Worm (Caenorhabditis elegans): Measurements from ENCODE around the gene nspa-2.

nspa-2 gene

DNA sequence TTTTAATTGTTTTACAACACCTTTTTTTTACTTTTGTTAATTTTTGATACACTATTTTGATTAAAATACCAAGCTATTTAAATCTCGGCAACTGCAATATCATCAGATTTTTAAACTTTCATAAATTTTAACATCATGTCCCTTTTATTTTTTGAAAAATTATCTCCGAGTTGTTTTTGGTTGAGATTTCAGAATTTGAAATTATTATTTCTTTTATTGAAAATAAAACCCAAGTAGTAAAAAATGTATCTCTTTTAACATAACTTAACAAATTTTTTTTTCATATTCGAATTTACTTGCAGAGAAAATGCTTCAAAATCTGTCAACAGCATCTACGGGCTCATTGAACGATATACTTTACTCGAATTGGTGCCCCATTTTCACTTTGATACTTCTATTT, 24.7 kb downstream of the nspa-2 start, which contains the start of gene H12D21.11:
Gene H12D21.11 (plus strand): TSS at position 301 of the 400 bp plus-strand sequence.
- no peak for TF ChIP-seq C34F6.9 (tag; optimal IDR thresholded peaks at IDR 0.05)
- no peak for TF ChIP-seq nhr-23 (tag; optimal IDR thresholded peaks at IDR 0.05)
- TF ChIP-seq fos-1 (tag; optimal IDR thresholded peaks at IDR 0.05): no peak

DNA sequence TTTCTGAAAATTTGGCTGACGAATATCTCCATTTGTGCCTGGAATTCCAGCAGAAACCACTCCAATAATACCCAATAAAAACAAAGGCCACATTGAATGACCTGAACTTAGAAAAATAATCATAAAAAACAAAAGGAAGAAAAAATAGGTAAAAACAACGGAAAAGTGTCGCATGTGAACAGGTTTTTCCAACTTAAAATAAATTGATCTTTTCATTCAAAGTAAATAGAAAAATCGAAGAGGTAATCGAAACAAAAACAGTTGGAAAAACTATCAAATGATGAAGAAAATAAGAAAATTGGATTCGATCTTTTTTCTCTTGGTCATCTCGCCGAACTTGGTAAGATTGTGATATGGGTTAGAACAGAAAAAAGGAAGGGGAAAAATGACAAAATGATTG, 30.6 kb downstream of the nspa-2 start, which contains the start of gene zmp-4:
Gene zmp-4 (minus strand): TSS at position 101 of the 400 bp plus-strand sequence.
- no peak for TF ChIP-seq skn-1 (tag; optimal IDR thresholded peaks at IDR 0.05)
- TF ChIP-seq nhr-12 (tag; optimal IDR thresholded peaks at IDR 0.05): no peak
- no peak for TF ChIP-seq lsy-2 (tag; optimal IDR thresholded peaks at IDR 0.05)
- TF ChIP-seq nhr-11 (tag; optimal IDR thresholded peaks at IDR 0.05): no peak
- TF ChIP-seq zag-1 (tag; optimal IDR thresholded peaks at IDR 0.05): no peak
- TF ChIP-seq sma-9 (GFP tag; optimal IDR thresholded peaks at IDR 0.05): no peak
- TF ChIP-seq sma-9 (tag; optimal IDR thresholded peaks at IDR 0.05): no peak
- no peak for TF ChIP-seq snpc-4 (tag; optimal IDR thresholded peaks at IDR 0.05)
- no peak for TF ChIP-seq ceh-16 (tag; optimal IDR thresholded peaks at IDR 0.05)
- no peak for TF ChIP-seq Y55F3AM.14 (GFP tag; optimal IDR thresholded peaks at IDR 0.05)
- no peak for TF ChIP-seq lin-39 (tag; optimal IDR thresholded peaks at IDR 0.05)
- TF ChIP-seq ztf-4 (tag; optimal IDR thresholded peaks at IDR 0.05): no peak
- no peak for TF ChIP-seq alr-1 (tag; optimal IDR thresholded peaks at IDR 0.05)
- TF ChIP-seq F13H6.1 (tag; optimal IDR thresholded peaks at IDR 0.05): no peak
- TF ChIP-seq nhr-77 (tag; optimal IDR thresholded peaks at IDR 0.05): no peak
- no peak for TF ChIP-seq blmp-1 (tag; optimal IDR thresholded peaks at IDR 0.05; ENCODE audit: insufficient read depth)

DNA sequence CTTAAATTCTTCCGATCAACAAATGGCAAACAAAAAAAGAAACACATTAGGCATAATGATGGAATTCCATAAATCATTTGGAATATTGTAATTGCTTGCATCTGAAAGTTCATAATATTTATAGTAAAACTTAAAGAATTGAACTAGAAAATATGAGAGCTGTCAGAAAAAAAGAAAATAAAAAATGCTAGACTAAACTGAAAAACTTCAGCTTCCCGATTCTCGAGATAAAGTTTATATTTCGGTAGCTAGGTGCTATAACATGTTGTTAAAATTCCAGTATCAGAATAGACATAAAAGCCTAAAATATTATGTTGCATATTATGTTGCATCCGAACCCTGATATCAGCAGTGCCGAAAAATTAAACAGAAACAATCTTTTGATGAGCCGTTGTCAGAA, 33.2 kb downstream of the nspa-2 start, which contains the start of gene srg-54:
Gene srg-54 (minus strand): TSS at position 101 of the 400 bp plus-strand sequence.
- no peak for TF ChIP-seq ceh-82 (tag; optimal IDR thresholded peaks at IDR 0.05)
- no peak for TF ChIP-seq mab-5 (tag; optimal IDR thresholded peaks at IDR 0.05)
- TF ChIP-seq egl-27 (tag; optimal IDR thresholded peaks at IDR 0.05): no peak
- no peak for TF ChIP-seq nhr-21 (tag; optimal IDR thresholded peaks at IDR 0.05)
- no peak for TF ChIP-seq elt-1 (tag; optimal IDR thresholded peaks at IDR 0.05)
- no peak for TF ChIP-seq ZK546.5 (tag; optimal IDR thresholded peaks at IDR 0.05)
- TF ChIP-seq sma-9 (GFP tag; optimal IDR thresholded peaks at IDR 0.05): no peak
- no peak for TF ChIP-seq sma-9 (tag; optimal IDR thresholded peaks at IDR 0.05)
- TF ChIP-seq aly-2 (tag; optimal IDR thresholded peaks at IDR 0.05): no peak
- TF ChIP-seq lin-11 (tag; optimal IDR thresholded peaks at IDR 0.05): no peak
- TF ChIP-seq nhr-237 (tag; optimal IDR thresholded peaks at IDR 0.05): no peak
- no peak for TF ChIP-seq F13H6.1 (tag; optimal IDR thresholded peaks at IDR 0.05)
- TF ChIP-seq ztf-1 (GFP tag; conservative IDR thresholded peaks at IDR 0.05): no peak

DNA sequence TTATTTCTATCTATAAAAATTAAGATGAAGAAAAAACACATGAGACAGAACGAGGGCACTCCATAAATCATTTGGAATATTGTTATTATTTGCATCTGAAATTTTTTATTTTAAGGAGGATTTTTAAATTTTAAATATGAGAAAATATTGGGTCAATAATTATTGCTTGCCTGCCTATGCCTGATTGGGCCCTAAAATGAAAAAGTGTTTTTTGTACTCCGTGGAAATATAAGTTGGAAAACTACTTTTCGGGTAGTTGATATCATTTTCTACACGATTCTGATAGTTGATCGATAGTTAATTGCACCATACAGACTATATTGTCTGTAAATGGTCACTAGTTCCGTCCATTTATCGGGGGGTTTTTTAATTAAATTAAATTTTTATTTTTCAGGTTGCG, 37.4 kb downstream of the nspa-2 start, which contains the start of gene srg-55:
Gene srg-55 (minus strand): TSS at position 101 of the 400 bp plus-strand sequence.
- TF ChIP-seq lsy-2 (tag; optimal IDR thresholded peaks at IDR 0.05): no peak
- TF ChIP-seq elt-1 (tag; optimal IDR thresholded peaks at IDR 0.05): no peak
- TF ChIP-seq ztf-11 (tag; optimal IDR thresholded peaks at IDR 0.05): no peak
- no peak for TF ChIP-seq fos-1 (tag; optimal IDR thresholded peaks at IDR 0.05)
- TF ChIP-seq ceh-82 (tag; optimal IDR thresholded peaks at IDR 0.05): no peak

DNA sequence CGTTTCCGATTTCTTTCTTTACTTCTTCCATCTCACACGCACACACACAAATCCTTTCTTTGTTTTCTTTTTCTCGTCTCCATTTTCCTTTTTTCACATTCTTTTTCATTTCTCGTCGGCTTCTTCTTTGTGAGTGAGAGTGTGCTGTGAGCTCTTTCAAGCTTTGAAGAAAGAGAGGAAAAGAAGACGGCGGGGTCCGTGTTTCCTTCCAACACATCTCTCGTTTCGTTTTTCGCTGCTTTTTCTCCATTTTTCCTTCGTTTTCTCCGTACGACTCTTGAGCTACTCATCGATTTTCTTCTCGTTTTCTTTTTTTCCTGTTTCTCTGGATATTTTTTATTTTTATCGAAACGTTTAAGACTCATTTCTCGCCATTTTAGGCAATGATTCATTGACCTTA, 39.3 kb downstream of the nspa-2 start:
- TF ChIP-seq R02D3.7 (tag; optimal IDR thresholded peaks at IDR 0.05) (no peak), aly-2 (tag; optimal IDR thresholded peaks at IDR 0.05) (no peak), nhr-129 (tag; optimal IDR thresholded peaks at IDR 0.05) (peak; percentile 44), F13H6.1 (tag; optimal IDR thresholded peaks at IDR 0.05) (peak; percentile 7), Y55F3AM.14 (GFP tag; optimal IDR thresholded peaks at IDR 0.05) (peak; percentile 3), crh-2 (tag; optimal IDR thresholded peaks at IDR 0.05) (peak; percentile 46), C34F6.9 (tag; optimal IDR thresholded peaks at IDR 0.05) (peak; percentile 70), fos-1 (tag; optimal IDR thresholded peaks at IDR 0.05) (no peak), mbf-1 (tag; optimal IDR thresholded peaks at IDR 0.05) (no peak), lsy-2 (tag; optimal IDR thresholded peaks at IDR 0.05) (peak in 1 of 2 experiments; percentile 31), unc-55 (GFP tag; optimal IDR thresholded peaks at IDR 0.05) (peak; percentile 93), unc-39 (tag; optimal IDR thresholded peaks at IDR 0.05) (no peak)
